Worm (Caenorhabditis elegans): Measurements from ENCODE around the gene C29F4.3.

DNA sequence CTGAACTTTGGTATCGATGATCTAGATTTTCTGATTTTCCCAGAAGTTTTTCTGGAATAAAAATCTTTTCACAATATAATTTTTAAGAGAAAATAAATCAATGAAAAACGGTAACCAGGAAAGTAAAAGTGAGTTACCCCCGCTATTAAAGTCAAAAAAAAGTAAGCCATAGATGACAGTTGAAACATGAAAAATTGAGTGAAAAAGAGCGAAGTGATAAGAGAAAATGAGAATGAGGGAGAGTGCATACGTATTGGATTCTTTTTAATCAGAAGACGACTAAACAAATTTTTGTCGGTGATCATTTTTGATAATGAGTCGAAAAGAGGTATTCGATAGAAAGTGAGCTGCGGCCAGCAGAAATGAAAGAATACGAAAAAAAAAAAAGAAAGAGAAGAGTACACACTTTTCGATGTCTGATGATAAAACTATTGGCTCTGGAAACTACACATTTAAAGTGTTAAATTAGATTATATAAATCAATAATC is 35.8 kb upstream of the C29F4.3 start, which contains the start of gene gtl-1:
- TF ChIP-seq unc-62 (GFP tag; optimal IDR thresholded peaks at IDR 0.05) = no peak
- TF ChIP-seq dpl-1 (GFP tag; optimal IDR thresholded peaks at IDR 0.05) = no peak
- TF ChIP-seq ceh-79 (tag; optimal IDR thresholded peaks at IDR 0.05) = no peak
- no peak for TF ChIP-seq ama-1 (optimal IDR thresholded peaks at IDR 0.05)
- no peak for TF ChIP-seq ama-1 (GFP tag; optimal IDR thresholded peaks at IDR 0.05)
- no peak for TF ChIP-seq egl-18 (GFP tag; IDR thresholded peaks at IDR 0.05)
